Fruit fly (Drosophila melanogaster) whole organism, embryonic: ENCODE results near the gene tsh.

Experiments used
- Asciz ChIP-seq: fragments of 200-800 bp; sonication (Bioruptor generic); optimal IDR thresholded peaks from 2 replicates; lab custom pipeline; 2017; ENCODE audit warnings: missing biosample characterization, mild to moderate bottlenecking, missing genetic modification characterization, missing genetic modification reagents
- Atf6 ChIP-seq: fragments of 200-800 bp; sonication (Bioruptor generic); IDR thresholded peaks from 2 replicates; pipeline ENCODE4 v1.3.6; 2022; ENCODE audit warnings: missing biosample characterization, missing genetic modification characterization
- CG10543 ChIP-seq: fragments of 200-800 bp; sonication (Bioruptor generic); optimal IDR thresholded peaks from 3 replicates; lab custom pipeline; 2017; ENCODE audit warnings: missing biosample characterization, mild to moderate bottlenecking, missing genetic modification characterization, moderate library complexity
- CG1233 ChIP-seq: fragments of 200-800 bp; sonication (Bioruptor generic); optimal IDR thresholded peaks from 4 replicates; lab custom pipeline; 2018; ENCODE audit warnings: missing biosample characterization, mild to moderate bottlenecking, missing genetic modification characterization
- CG14860 ChIP-seq: fragments of 200-800 bp; sonication (Bioruptor generic); IDR thresholded peaks from 3 replicates; pipeline ENCODE4 v1.3.6; 2022; ENCODE audit warnings: missing biosample characterization, missing genetic modification characterization; ENCODE audit not compliant: partially characterized antibody
- CG17612 ChIP-seq: fragments of 200-800 bp; sonication (Bioruptor generic); IDR thresholded peaks from 2 replicates; pipeline ENCODE4 v1.3.6; 2022; ENCODE audit warnings: missing biosample characterization, missing genetic modification characterization
- CG17912 ChIP-seq: fragments of 200-800 bp; sonication (Bioruptor generic); optimal IDR thresholded peaks from 2 replicates; lab custom pipeline; 2018; ENCODE audit warnings: missing biosample characterization, mild to moderate bottlenecking, missing genetic modification characterization
- CG1832 ChIP-seq: fragments of 200-800 bp; sonication (Bioruptor generic); optimal IDR thresholded peaks from 2 replicates; lab custom pipeline; 2017; ENCODE audit warnings: missing biosample characterization, mild to moderate bottlenecking, missing genetic modification characterization, inconsistent platforms
- CG18599 ChIP-seq: fragments of 200-800 bp; sonication (Bioruptor generic); optimal IDR thresholded peaks from 3 replicates; lab custom pipeline; 2017; ENCODE audit warnings: missing biosample characterization, missing genetic modification characterization, mild to moderate bottlenecking, moderate library complexity, missing genetic modification reagents
- CG18764 ChIP-seq: fragments of 200-800 bp; sonication (Bioruptor generic); optimal IDR thresholded peaks from 3 replicates; lab custom pipeline; 2016; ENCODE audit warnings: missing biosample characterization, missing genetic modification characterization
- CG2199 ChIP-seq: fragments of 200-800 bp; sonication (Bioruptor generic); IDR thresholded peaks from 3 replicates; pipeline ENCODE4 v1.3.6; 2022; ENCODE audit warnings: missing biosample characterization, missing genetic modification characterization
- CG5180 ChIP-seq: fragments of 200-800 bp; sonication (Bioruptor generic); optimal IDR thresholded peaks from 3 replicates; lab custom pipeline; 2017; ENCODE audit warnings: missing biosample characterization, missing genetic modification characterization, mild to moderate bottlenecking, moderate library complexity, missing genetic modification reagents
- CG6654 ChIP-seq: fragments of 200-800 bp; sonication (Bioruptor generic); optimal IDR thresholded peaks from 2 replicates; lab custom pipeline; 2017; ENCODE audit warnings: missing biosample characterization, mild to moderate bottlenecking, missing genetic modification characterization
- CG6813 ChIP-seq: fragments of 200-800 bp; sonication (Bioruptor generic); optimal IDR thresholded peaks from 2 replicates; lab custom pipeline; 2017; ENCODE audit warnings: missing biosample characterization, missing genetic modification characterization, mild to moderate bottlenecking, moderate library complexity, missing genetic modification reagents
- CG8944 ChIP-seq: fragments of 200-800 bp; sonication (Bioruptor generic); optimal IDR thresholded peaks from 3 replicates; lab custom pipeline; 2016; ENCODE audit warnings: missing biosample characterization, missing genetic modification characterization
- CG9609 ChIP-seq: fragments of 200-800 bp; sonication (Bioruptor generic); optimal IDR thresholded peaks from 3 replicates; lab custom pipeline; 2016; ENCODE audit warnings: missing biosample characterization, missing genetic modification characterization
- Chrac-16 ChIP-seq: fragments of 200-800 bp; sonication (Bioruptor generic); optimal IDR thresholded peaks from 3 replicates; lab custom pipeline; 2016; ENCODE audit warnings: missing biosample characterization, missing genetic modification characterization
- HmgZ ChIP-seq: fragments of 200-800 bp; sonication (Bioruptor generic); optimal IDR thresholded peaks from 2 replicates; lab custom pipeline; 2018; ENCODE audit warnings: missing biosample characterization, mild to moderate bottlenecking, missing genetic modification characterization
- Med ChIP-seq: fragments of 200-800 bp; sonication (Bioruptor generic); peaks from one replicate; lab custom pipeline; 2016; ENCODE audit warnings: missing biosample characterization, missing genetic modification characterization, mild to moderate bottlenecking, inconsistent platforms, moderate library complexity
- Nf-YB ChIP-seq: fragments of 200-800 bp; sonication (Bioruptor generic); optimal IDR thresholded peaks from 3 replicates; lab custom pipeline; 2019; ENCODE audit warnings: missing biosample characterization, mild to moderate bottlenecking, missing genetic modification characterization, moderate library complexity
- Sin3A ChIP-seq: fragments of >200 bp; optimal IDR thresholded peaks from 2 replicates; lab custom pipeline; 2018
- Stat92E ChIP-seq, 3 experiments: fragments of >200 bp in 2 of 3; fragments of 200-800 bp in 1 of 3; sonication (Bioruptor generic) in 1 of 3; optimal IDR thresholded peaks; 2 replicates each; lab custom pipeline; 2017 to 2019; ENCODE audit warnings: missing biosample characterization in 3 of 3, missing genetic modification characterization in 3 of 3, mild to moderate bottlenecking in 1 of 3, moderate library complexity in 1 of 3
- ac ChIP-seq: fragments of 200-800 bp; sonication (Bioruptor generic); optimal IDR thresholded peaks from 3 replicates; lab custom pipeline; 2017; ENCODE audit warnings: missing biosample characterization, mild to moderate bottlenecking, missing genetic modification characterization
- btn ChIP-seq: fragments of 200-800 bp; sonication (Bioruptor generic); optimal IDR thresholded peaks from 2 replicates; lab custom pipeline; 2016; ENCODE audit warnings: missing biosample characterization, missing genetic modification characterization
- chinmo ChIP-seq: fragments of 200-800 bp; sonication (Bioruptor generic); IDR thresholded peaks from 4 replicates; pipeline ENCODE4 v1.3.6; 2022; ENCODE audit warnings: missing biosample characterization, missing genetic modification characterization; ENCODE audit not compliant: partially characterized antibody
- fru ChIP-seq: fragments of >200 bp; optimal IDR thresholded peaks from 2 replicates; lab custom pipeline; 2017
- hbn ChIP-seq: fragments of 200-800 bp; sonication (Bioruptor generic); IDR thresholded peaks from 2 replicates; pipeline ENCODE4 v1.3.6; 2022; ENCODE audit warnings: missing biosample characterization, missing genetic modification characterization; ENCODE audit not compliant: partially characterized antibody
- insv ChIP-seq, 2 experiments: fragments of 200-800 bp; sonication (Bioruptor generic); optimal IDR thresholded peaks; 3 replicates each; lab custom pipeline; 2016 to 2018; ENCODE audit warnings: missing biosample characterization in 2 of 2, missing genetic modification characterization in 2 of 2
- pros ChIP-seq: fragments of 200-800 bp; sonication (Bioruptor generic); optimal IDR thresholded peaks from 3 replicates; lab custom pipeline; 2019; ENCODE audit warnings: missing biosample characterization, mild to moderate bottlenecking, missing genetic modification characterization, moderate library complexity
- sisA ChIP-seq: fragments of 200-800 bp; sonication (Bioruptor generic); IDR thresholded peaks from 2 replicates; pipeline ENCODE4 v1.3.6; 2022; ENCODE audit warnings: missing biosample characterization, missing genetic modification characterization
- slbo ChIP-seq: fragments of 200-800 bp; sonication (Bioruptor generic); IDR thresholded peaks from 2 replicates; pipeline ENCODE4 v1.3.6; 2022; ENCODE audit warnings: missing biosample characterization, missing genetic modification characterization
- slou ChIP-seq: fragments of 200-800 bp; sonication (Bioruptor generic); optimal IDR thresholded peaks from 3 replicates; lab custom pipeline; 2016; ENCODE audit warnings: missing biosample characterization, missing genetic modification characterization
- toy ChIP-seq: fragments of 200-800 bp; sonication (Bioruptor generic); IDR thresholded peaks from 2 replicates; pipeline ENCODE4 v1.3.6; 2022; ENCODE audit warnings: missing biosample characterization, missing genetic modification characterization
- twi ChIP-seq: fragments of 200-800 bp; optimal IDR thresholded peaks from 2 replicates; lab custom pipeline; 2019; ENCODE audit warnings: missing biosample characterization, mild to moderate bottlenecking, missing genetic modification characterization, moderate library complexity
- vvl ChIP-seq: fragments of 200-800 bp; sonication (Bioruptor generic); IDR thresholded peaks from 2 replicates; pipeline ENCODE4 v1.3.6; 2022; ENCODE audit warnings: missing biosample characterization, missing genetic modification characterization
- wor ChIP-seq: fragments of 200-800 bp; sonication (Bioruptor generic); IDR thresholded peaks from 2 replicates; pipeline ENCODE4 v1.3.6; 2022; ENCODE audit warnings: missing biosample characterization, missing genetic modification characterization

Gene tsh

dm6 chr2L:21832200-21832831, 3.9 kb downstream of the tsh start (continued):
- no peak for TF ChIP-seq CG6813
- no peak for TF ChIP-seq Atf6 (GFP tag; lab: Robert Waterston, UW)
- no peak for TF ChIP-seq btn (GFP tag; lab: Kevin White, UChicago)
- no peak for TF ChIP-seq slou (GFP tag; lab: Kevin White, UChicago)
- no peak for TF ChIP-seq CG14860 (GFP tag; lab: Robert Waterston, UW)
- no peak for TF ChIP-seq Chrac-16 (GFP tag; lab: Kevin White, UChicago)
- no peak for TF ChIP-seq CG17912 (GFP tag; lab: Kevin White, UChicago)
- peak; percentile 56; the same call in 1 of the 2 replicates for TF ChIP-seq vvl
- TF ChIP-seq CG5180 (GFP tag; lab: Kevin White, UChicago), result no peak
- no peak for TF ChIP-seq wor (GFP tag; lab: Robert Waterston, UW)
- no peak for TF ChIP-seq CG6654
- TF ChIP-seq CG1832 (GFP tag; lab: Kevin White, UChicago), result no peak
- TF ChIP-seq CG8944 (GFP tag; lab: Kevin White, UChicago), result no peak
- TF ChIP-seq CG9609 (GFP tag; lab: Kevin White, UChicago), result no peak
- TF ChIP-seq CG2199 (GFP tag; lab: Robert Waterston, UW), result peak; percentile 33; the same call in 1 of the 3 replicates
- TF ChIP-seq Med (GFP tag; lab: Kevin White, UChicago), result peak; percentile 39
- no peak for TF ChIP-seq ac (GFP tag; lab: Kevin White, UChicago)
- peak; percentile 78 for TF ChIP-seq twi
- no peak for TF ChIP-seq CG1233 (GFP tag; lab: Kevin White, UChicago)
- no peak for TF ChIP-seq toy (GFP tag; lab: Robert Waterston, UW)
- no peak for TF ChIP-seq CG18599 (GFP tag; lab: Kevin White, UChicago)
- TF ChIP-seq chinmo, result peak; percentile 78; the same call in 2 of the 4 replicates
- TF ChIP-seq slbo (GFP tag; lab: Robert Waterston, UW), result no peak
- TF ChIP-seq CG10543 (GFP tag; lab: Kevin White, UChicago), result no peak
- TF ChIP-seq CG18764, result no peak
- TF ChIP-seq HmgZ (tag; lab: Kevin White, UChicago), result no peak
- TF ChIP-seq Sin3A (lab: Kevin White, UChicago), result no peak
- no peak for TF ChIP-seq CG17612
- TF ChIP-seq, all 482 proteins: peak for 12

dm6 chr2L:21843783-21844182, 15.4 kb downstream of the tsh start:
- TF ChIP-seq pros (peak; percentile 94), Asciz (GFP tag; lab: Kevin White, UChicago) (no peak), Stat92E (GFP tag; optimal IDR thresholded peaks at IDR 0.05; lab: Kevin White, UChicago) (peak in 1 of 3 experiments; percentile 43), fru (lab: Kevin White, UChicago) (no peak), Nf-YB (GFP tag; lab: Kevin White, UChicago) (peak; percentile 76), sisA (GFP tag; lab: Robert Waterston, UW) (no peak), twi (peak; percentile 60), hbn (no peak), CG2199 (GFP tag; lab: Robert Waterston, UW) (peak; percentile 94), insv (GFP tag; optimal IDR thresholded peaks at IDR 0.05; lab: Kevin White, UChicago) (peak in 1 of 2 experiments; percentile 15)
- TF ChIP-seq, all 482 proteins: peak for 6
